Fruit fly (Drosophila melanogaster) whole organism, embryonic: ENCODE measurements around the gene 7B2.

Source experiments
- CG14860 ChIP-seq: fragments of 200-800 bp; sonication (Bioruptor generic); IDR thresholded peaks from 3 replicates; pipeline ENCODE4 v1.3.6; 2022; ENCODE audit warnings: missing biosample characterization, missing genetic modification characterization; ENCODE audit not compliant: partially characterized antibody
- CG18011 ChIP-seq: fragments of 200-800 bp; sonication (Bioruptor generic); optimal IDR thresholded peaks from 2 replicates; lab custom pipeline; 2017; ENCODE audit warnings: missing biosample characterization, missing genetic modification characterization, mild to moderate bottlenecking, moderate library complexity, missing genotype
- CG31388 ChIP-seq: fragments of 200-800 bp; sonication (Bioruptor generic); optimal IDR thresholded peaks from 2 replicates; lab custom pipeline; 2016; ENCODE audit warnings: missing biosample characterization, missing genetic modification characterization
- CTCF ChIP-seq: fragments of 200-800 bp; sonication (Bioruptor generic); optimal IDR thresholded peaks from 2 replicates; lab custom pipeline; 2017; ENCODE audit warnings: missing biosample characterization, mild to moderate bottlenecking, missing genetic modification characterization, moderate library complexity
- D ChIP-seq, 2 experiments: fragments of 200-800 bp in 1 of 2; fragments of >200 bp in 1 of 2; sonication (Bioruptor generic) in 1 of 2; optimal IDR thresholded peaks; 2 replicates in 1 of 2; 3 replicates in 1 of 2; lab custom pipeline; 2017; ENCODE audit warnings: mild to moderate bottlenecking in 1 of 2, missing biosample characterization in 1 of 2, missing genetic modification characterization in 1 of 2, missing genetic modification reagents in 1 of 2
- Dref ChIP-seq: fragments of 200-800 bp; sonication (Bioruptor generic); IDR thresholded peaks from 2 replicates; pipeline ENCODE4 v1.3.6; 2022; ENCODE audit warnings: missing biosample characterization, missing genetic modification characterization
- Hey ChIP-seq: fragments of 200-800 bp; sonication (Bioruptor generic); optimal IDR thresholded peaks from 3 replicates; lab custom pipeline; 2018; ENCODE audit warnings: missing biosample characterization, mild to moderate bottlenecking, missing genetic modification characterization
- Nf-YA ChIP-seq: fragments of 200-800 bp; sonication (Bioruptor generic); IDR thresholded peaks from 2 replicates; pipeline ENCODE4 v1.3.6; 2022; ENCODE audit warnings: missing biosample characterization, missing genetic modification characterization
- Rx ChIP-seq: fragments of 200-800 bp; sonication (Bioruptor generic); IDR thresholded peaks from 2 replicates; pipeline ENCODE4 v1.3.6; 2022; ENCODE audit warnings: missing biosample characterization, missing genetic modification characterization
- Sox102F ChIP-seq: fragments of 200-800 bp; sonication (Bioruptor generic); optimal IDR thresholded peaks from 2 replicates; lab custom pipeline; 2018; ENCODE audit warnings: missing biosample characterization, mild to moderate bottlenecking, missing genetic modification characterization, moderate library complexity
- fd3F ChIP-seq: fragments of 200-800 bp; sonication (Bioruptor generic); optimal IDR thresholded peaks from 2 replicates; lab custom pipeline; 2018; ENCODE audit warnings: missing biosample characterization, mild to moderate bottlenecking, missing genetic modification characterization, moderate library complexity
- klu ChIP-seq: fragments of 200-800 bp; sonication (Bioruptor generic); IDR thresholded peaks from 2 replicates; pipeline ENCODE4 v1.3.6; 2022; ENCODE audit warnings: missing biosample characterization, missing genetic modification characterization
- zfh1 ChIP-seq: fragments of 200-800 bp; sonication (Bioruptor generic); IDR thresholded peaks from 3 replicates; pipeline ENCODE4 v1.3.6; 2022; ENCODE audit warnings: missing biosample characterization, missing genetic modification characterization

dm6 chr3R:5392621-5393020 lies 16.0 kb downstream of the 7B2 start, which contains the start of gene kkv:
- TF ChIP-seq Dref (GFP tag; lab: Robert Waterston, UW): no peak
- TF ChIP-seq zfh1 (GFP tag; lab: Robert Waterston, UW): no peak
- TF ChIP-seq Nf-YA (GFP tag; lab: Robert Waterston, UW): no peak
- no peak for TF ChIP-seq Sox102F (GFP tag; lab: Kevin White, UChicago)
- no peak for TF ChIP-seq CG18011 (GFP tag; lab: Kevin White, UChicago)
- no peak for TF ChIP-seq CTCF
- no peak for TF ChIP-seq klu (GFP tag; lab: Robert Waterston, UW)
- TF ChIP-seq D (optimal IDR thresholded peaks at IDR 0.05; lab: Kevin White, UChicago): no peak
- TF ChIP-seq D (GFP tag; optimal IDR thresholded peaks at IDR 0.05; lab: Kevin White, UChicago): no peak
- no peak for TF ChIP-seq Hey (tag; lab: Kevin White, UChicago)
- TF ChIP-seq CG31388 (GFP tag; lab: Kevin White, UChicago): no peak
- TF ChIP-seq CG14860 (GFP tag; lab: Robert Waterston, UW): no peak
- TF ChIP-seq Rx (GFP tag; lab: Robert Waterston, UW): no peak
- no peak for TF ChIP-seq fd3F
